Worm (Caenorhabditis elegans): ENCODE measurements around the gene lgc-34.

ce11 chrII:536775-537174 lies 10.4 kb downstream of the lgc-34 start, which contains the start of gene T27A1.2:
- TF ChIP-seq aly-1 (tag; optimal IDR thresholded peaks at IDR 0.05) (no peak), ama-1 (optimal IDR thresholded peaks at IDR 0.05) (no peak), F13C5.2 (tag; optimal IDR thresholded peaks at IDR 0.05) (no peak), ets-7 (tag; optimal IDR thresholded peaks at IDR 0.05) (no peak), flt-1 (GFP tag; IDR thresholded peaks at IDR 0.05) (no peak), hmbx-1 (tag; optimal IDR thresholded peaks at IDR 0.05) (no peak), tra-4 (tag; optimal IDR thresholded peaks at IDR 0.05) (no peak), hmg-4 (GFP tag; optimal IDR thresholded peaks at IDR 0.05) (no peak), hnd-1 (tag; optimal IDR thresholded peaks at IDR 0.05) (no peak), tbx-37 (GFP tag; conservative IDR thresholded peaks at IDR 0.05) (no peak), tbx-11 (GFP tag; IDR thresholded peaks at IDR 0.05) (no peak), ceh-13 (GFP tag; optimal IDR thresholded peaks at IDR 0.05) (no peak)

All from whole organism, early embryonic.